Worm (Caenorhabditis elegans) whole organism, midembryonic: ENCODE results near the gene F36D4.5.

Experiments
- flt-1 ChIP-seq: fragments of 200-800 bp; sonication (Bioruptor generic); IDR thresholded peaks from 2 replicates; pipeline ENCODE4 v1.3.6; 2022; ENCODE audit warnings: missing genetic modification characterization, missing compliant biosample characterization
- med-1 ChIP-seq: sonication (generic microtip); optimal IDR thresholded peaks from 2 replicates; lab custom pipeline; 2017; ENCODE audit warnings: missing genetic modification characterization, mild to moderate bottlenecking, missing compliant biosample characterization, antibody characterized with exemption, missing genetic modification reagents; ENCODE audit not compliant: insufficient read depth

- no peak for TF ChIP-seq flt-1 (GFP tag; lab: Robert Waterston, UW)
- TF ChIP-seq med-1: no peak
These were observed 14.3 kb upstream of the F36D4.5 start for ce11 chrV:9440003-9440319.
